Worm (Caenorhabditis elegans) whole organism, L1 larva: Measurements from ENCODE around the gene T05H10.8.

Experiments
- efl-1 ChIP-seq, 4 experiments: fragments of 150-350 bp; optimal IDR thresholded peaks in 3 of 4; peaks in 1 of 4; 1 replicate in 1 of 4; 2 replicates in 3 of 4; lab custom pipeline; 2014; ENCODE audit warnings: missing biosample characterization in 2 of 4, missing genetic modification characterization in 2 of 4, missing genetic modification reagents in 2 of 4
- lin-35 ChIP-seq, 2 experiments: fragments of 150-350 bp; optimal IDR thresholded peaks; 2 replicates each; lab custom pipeline; 2014; ENCODE audit warnings: missing biosample characterization in 2 of 2, missing genetic modification characterization in 2 of 2, missing genetic modification reagents in 2 of 2
- mdl-1 ChIP-seq, 2 experiments: fragments of 150-350 bp; optimal IDR thresholded peaks; 2 replicates each; lab custom pipeline; 2014 to 2017; ENCODE audit warnings: missing biosample characterization in 2 of 2, missing genetic modification characterization in 2 of 2, inconsistent platforms in 1 of 2
- pag-3 ChIP-seq: sonication (generic microtip); optimal IDR thresholded peaks from 2 replicates; lab custom pipeline; 2017; ENCODE audit warnings: missing genetic modification characterization, mild to moderate bottlenecking, missing compliant biosample characterization, antibody characterized with exemption, borderline replicate concordance; ENCODE audit not compliant: insufficient read depth
- pax-3 ChIP-seq: fragments of 200-800 bp; sonication (Bioruptor generic); optimal IDR thresholded peaks from 2 replicates; lab custom pipeline; 2018; ENCODE audit warnings: mild to moderate bottlenecking, missing genetic modification characterization, moderate library complexity, missing compliant biosample characterization
- unc-62 ChIP-seq: fragments of 150-350 bp; optimal IDR thresholded peaks from 2 replicates; lab custom pipeline; 2014; ENCODE audit warnings: missing biosample characterization, missing genetic modification reagents, missing genetic modification characterization
- xbp-1 ChIP-seq: sonication (generic microtip); optimal IDR thresholded peaks from 2 replicates; lab custom pipeline; 2016; ENCODE audit warnings: missing genetic modification characterization, missing compliant biosample characterization
- zip-4 ChIP-seq: fragments of 200-800 bp; sonication (Bioruptor generic); optimal IDR thresholded peaks from 2 replicates; lab custom pipeline; 2018; ENCODE audit warnings: mild to moderate bottlenecking, missing genetic modification characterization, moderate library complexity, missing compliant biosample characterization

ce11 chrII:8071012-8071625 lies 12.2 kb downstream of the T05H10.8 start:
- TF ChIP-seq pax-3 (no peak), mdl-1 (tag; optimal IDR thresholded peaks at IDR 0.05; lab: Kevin White, UChicago) (no peak), lin-35 (GFP tag; optimal IDR thresholded peaks at IDR 0.05; lab: Kevin White, UChicago) (no peak), efl-1 (optimal IDR thresholded peaks at IDR 0.05; lab: Kevin White, UChicago) (no peak), efl-1 (GFP tag; optimal IDR thresholded peaks at IDR 0.05 in 1 of 2; lab: Kevin White, UChicago) (no peak), zip-4 (GFP tag; lab: Kevin White, UChicago) (no peak), xbp-1 (no peak), unc-62 (no peak), pag-3 (tag; lab: Kevin White, UChicago) (no peak)
